Fruit fly (Drosophila melanogaster) whole organism, wandering third instar larva: ENCODE measurements around the gene epsilonCOP.

Experiments used
- Abd-B ChIP-seq: fragments of >200 bp; optimal IDR thresholded peaks from 2 replicates; lab custom pipeline; 2017; ENCODE audit warnings: missing biosample characterization, missing genetic modification characterization
- CG32264 ChIP-seq: fragments of 200-800 bp; sonication (Bioruptor generic); optimal IDR thresholded peaks from 2 replicates; lab custom pipeline; 2016; ENCODE audit warnings: missing biosample characterization, missing genetic modification characterization
- CG9705 ChIP-seq: fragments of 200-800 bp; sonication (Bioruptor generic); optimal IDR thresholded peaks from 2 replicates; lab custom pipeline; 2018; ENCODE audit warnings: missing biosample characterization, mild to moderate bottlenecking, missing genetic modification characterization
- Dfd ChIP-seq: fragments of >200 bp; optimal IDR thresholded peaks from 2 replicates; lab custom pipeline; 2017; ENCODE audit warnings: missing biosample characterization, missing genetic modification characterization
- Mio ChIP-seq: sonication (Bioruptor generic); optimal IDR thresholded peaks from 2 replicates; lab custom pipeline; 2016; ENCODE audit warnings: missing biosample characterization, missing genetic modification characterization
- Sp1 ChIP-seq: fragments of 200-800 bp; sonication (Bioruptor generic); optimal IDR thresholded peaks from 3 replicates; lab custom pipeline; 2019; ENCODE audit warnings: missing biosample characterization, mild to moderate bottlenecking, missing genetic modification characterization, moderate library complexity
- Vsx2 ChIP-seq: fragments of 200-300, 225-300 bp; sonication (Bioruptor generic); optimal IDR thresholded peaks from 2 replicates; lab custom pipeline; 2018; ENCODE audit warnings: missing biosample characterization, missing genetic modification characterization; ENCODE audit not compliant: partially characterized antibody
- br ChIP-seq: fragments of 200-800 bp; sonication (Bioruptor generic); optimal IDR thresholded peaks from 2 replicates; lab custom pipeline; 2016; ENCODE audit warnings: missing biosample characterization, missing genetic modification characterization
- dmrt93B ChIP-seq: fragments of 200-800 bp; sonication (Bioruptor generic); optimal IDR thresholded peaks from 2 replicates; lab custom pipeline; 2018; ENCODE audit warnings: missing biosample characterization, mild to moderate bottlenecking, missing genetic modification characterization
- psq ChIP-seq: fragments of 200-800 bp; sonication (Bioruptor generic); optimal IDR thresholded peaks from 3 replicates; lab custom pipeline; 2017; ENCODE audit warnings: missing biosample characterization, mild to moderate bottlenecking, missing genetic modification characterization, moderate library complexity
- usp ChIP-seq: fragments of >200 bp; optimal IDR thresholded peaks from 2 replicates; lab custom pipeline; 2017; ENCODE audit warnings: missing biosample characterization, missing genetic modification characterization

dm6 chr2L:6449753-6450152, 39.1 kb upstream of the epsilonCOP start:
- TF ChIP-seq Mio (GFP tag; lab: Kevin White, UChicago) (no peak), dmrt93B (no peak), Dfd (GFP tag; lab: Kevin White, UChicago) (no peak), Vsx2 (no peak), CG9705 (GFP tag; lab: Kevin White, UChicago) (no peak), usp (GFP tag; lab: Kevin White, UChicago) (no peak), Sp1 (GFP tag; lab: Kevin White, UChicago) (no peak), psq (GFP tag; lab: Kevin White, UChicago) (no peak), CG32264 (GFP tag; lab: Kevin White, UChicago) (no peak), br (GFP tag; lab: Kevin White, UChicago) (no peak), Abd-B (no peak)
